ENCODE assay signal across 3 fruit fly cellular contexts in the genomic region with DNA sequence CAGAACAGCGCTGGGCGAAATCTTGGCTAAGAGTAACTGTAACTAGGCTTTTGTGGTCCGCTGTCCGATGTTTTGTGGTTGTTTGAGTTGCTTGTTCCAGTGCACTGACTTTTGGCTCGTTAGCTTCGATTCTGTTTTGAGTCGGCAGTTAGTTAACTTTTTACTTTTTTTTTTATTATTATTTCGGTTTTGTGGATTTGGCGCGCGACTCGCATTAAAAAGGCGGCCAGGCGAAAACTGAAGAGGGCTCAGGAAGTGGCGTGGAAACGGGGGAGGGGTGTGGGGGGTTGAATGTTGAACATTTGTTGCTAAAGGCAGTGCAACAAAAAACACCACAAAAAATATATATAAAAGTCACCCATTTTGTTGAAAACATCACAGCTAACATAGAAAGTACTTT.
TF ChIP-seq lines count a peak whose summit lies in the region.

No protein-coding gene starts in this region.

- no peak for TF ChIP-seq CTCF in whole organism, embryonic (GFP tag; optimal IDR thresholded peaks at IDR 0.05; lab: Kevin White, UChicago)

TF ChIP-seq in whole organism, embryonic, 481 proteins besides CTCF, POLR2A, EP300 and RAD21:
- TF ChIP-seq al (GFP tag; IDR thresholded peaks at IDR 0.05; lab: Robert Waterston, UW) = no peak
- TF ChIP-seq unc-4 (GFP tag; IDR thresholded peaks at IDR 0.05; lab: Robert Waterston, UW; ENCODE audit: partially characterized antibody) = no peak
- TF ChIP-seq Sox102F (GFP tag; optimal IDR thresholded peaks at IDR 0.05; lab: Kevin White, UChicago) = no peak
- no peak for TF ChIP-seq nerfin-1 (tag; optimal IDR thresholded peaks at IDR 0.05; lab: Kevin White, UChicago)
- peak; percentile 72 for TF ChIP-seq sens (GFP tag; lab: Kevin White, UChicago)
- TF ChIP-seq crol (GFP tag; IDR thresholded peaks at IDR 0.05; lab: Robert Waterston, UW) = peak; percentile 24
- no peak for TF ChIP-seq pum (GFP tag; optimal IDR thresholded peaks at IDR 0.05; lab: Kevin White, UChicago)
- no peak for TF ChIP-seq Hr78 (GFP tag; optimal IDR thresholded peaks at IDR 0.05; lab: Kevin White, UChicago)
- TF ChIP-seq CG11085 (GFP tag; IDR thresholded peaks at IDR 0.05; lab: Robert Waterston, UW) = no peak
- TF ChIP-seq CG18476 (GFP tag; optimal IDR thresholded peaks at IDR 0.05; lab: Kevin White, UChicago) = no peak
- TF ChIP-seq Ets65A (GFP tag; lab: Kevin White, UChicago) = peak; percentile 84
- TF ChIP-seq fd64A (GFP tag; optimal IDR thresholded peaks at IDR 0.05; lab: Kevin White, UChicago) = no peak
- no peak for TF ChIP-seq HLH54F (GFP tag; optimal IDR thresholded peaks at IDR 0.05; lab: Kevin White, UChicago)

TF ChIP-seq in whole organism, prepupa, 60 proteins besides CTCF, POLR2A, EP300 and RAD21:
- no peak for TF ChIP-seq vri (GFP tag; optimal IDR thresholded peaks at IDR 0.05; lab: Kevin White, UChicago)
- TF ChIP-seq CG11762 (GFP tag; optimal IDR thresholded peaks at IDR 0.05; lab: Kevin White, UChicago; ENCODE audit: insufficient read depth) = no peak
- no peak for TF ChIP-seq svp (GFP tag; lab: Kevin White, UChicago)
- 0 out of 3 replicates have a peak, but pooled peaks have one; percentile 11 for TF ChIP-seq CG6163 (GFP tag; IDR thresholded peaks at IDR 0.05; lab: Robert Waterston, UW)

TF ChIP-seq in whole organism, wandering third instar larva, 38 proteins besides CTCF, POLR2A, EP300 and RAD21:
- TF ChIP-seq CG9705 (GFP tag; optimal IDR thresholded peaks at IDR 0.05; lab: Kevin White, UChicago) (no peak), Dfd (GFP tag; optimal IDR thresholded peaks at IDR 0.05; lab: Kevin White, UChicago) (peak; percentile 12), Vsx2 (GFP tag; optimal IDR thresholded peaks at IDR 0.05; lab: Kevin White, UChicago; ENCODE audit: partially characterized antibody) (no peak)
TF ChIP-seq in whole organism, wandering third instar larva: peak in this region for 1.
